Worm (Caenorhabditis elegans) whole organism, late embryonic: Measurements from ENCODE around the gene ncr-1.
A peak's percentile ranks its signal among the peaks of the same experiment; 100 is the strongest.

Source experiments
- C08G9.2 ChIP-seq: sonication (generic microtip); optimal IDR thresholded peaks from 2 replicates; lab custom pipeline; 2016; ENCODE audit warnings: mild to moderate bottlenecking, missing genetic modification characterization, moderate library complexity, missing compliant biosample characterization
- C38D4.7 ChIP-seq: fragments of 200-800 bp; sonication (Bioruptor generic); optimal IDR thresholded peaks from 2 replicates; lab custom pipeline; 2018; ENCODE audit warnings: mild to moderate bottlenecking, missing genetic modification characterization, moderate library complexity, missing compliant biosample characterization
- F13H6.1 ChIP-seq: sonication (generic microtip); optimal IDR thresholded peaks from 2 replicates; lab custom pipeline; 2016; ENCODE audit warnings: missing genetic modification characterization, missing compliant biosample characterization
- K09A11.1 ChIP-seq: sonication (generic microtip); optimal IDR thresholded peaks from 2 replicates; lab custom pipeline; 2017; ENCODE audit warnings: antibody characterized with exemption, mild to moderate bottlenecking, missing genetic modification characterization, missing compliant biosample characterization; ENCODE audit not compliant: insufficient read depth
- T23F11.4 ChIP-seq: fragments of 200-800 bp; sonication (Bioruptor generic); optimal IDR thresholded peaks from 2 replicates; lab custom pipeline; 2018; ENCODE audit warnings: mild to moderate bottlenecking, missing genetic modification characterization, missing compliant biosample characterization
- Y22D7AL.16 ChIP-seq: sonication (generic microtip); optimal IDR thresholded peaks from 2 replicates; lab custom pipeline; 2016; ENCODE audit warnings: missing genetic modification characterization, missing compliant biosample characterization
- ahr-1 ChIP-seq: sonication (generic microtip); optimal IDR thresholded peaks from 2 replicates; lab custom pipeline; 2016; ENCODE audit warnings: missing genetic modification characterization, missing compliant biosample characterization
- ceh-14 ChIP-seq: sonication (generic microtip); optimal IDR thresholded peaks from 2 replicates; lab custom pipeline; 2016; ENCODE audit warnings: missing genotype, missing genetic modification characterization, missing compliant biosample characterization
- ceh-19 ChIP-seq: fragments of 200-800 bp; sonication (Bioruptor generic); optimal IDR thresholded peaks from 2 replicates; lab custom pipeline; 2018; ENCODE audit warnings: mild to moderate bottlenecking, missing genetic modification characterization, missing compliant biosample characterization
- ceh-24 ChIP-seq: sonication (generic microtip); optimal IDR thresholded peaks from 2 replicates; lab custom pipeline; 2016; ENCODE audit warnings: mild to moderate bottlenecking, missing genetic modification characterization, missing compliant biosample characterization
- ceh-45 ChIP-seq: fragments of 200-800 bp; sonication (Bioruptor generic); IDR thresholded peaks from 2 replicates; pipeline ENCODE4 v1.3.6; 2022; ENCODE audit warnings: missing genetic modification reagents, missing genetic modification characterization, missing compliant biosample characterization
- ceh-48 ChIP-seq: sonication (generic microtip); optimal IDR thresholded peaks from 2 replicates; lab custom pipeline; 2016; ENCODE audit warnings: missing genetic modification characterization, inconsistent platforms, missing compliant biosample characterization
- ceh-6 ChIP-seq: fragments of 200-800 bp; sonication (Bioruptor generic); optimal IDR thresholded peaks from 2 replicates; lab custom pipeline; 2018; ENCODE audit warnings: mild to moderate bottlenecking, missing genetic modification characterization, missing compliant biosample characterization
- ceh-9 ChIP-seq: sonication (generic microtip); optimal IDR thresholded peaks from 2 replicates; lab custom pipeline; 2016; ENCODE audit warnings: mild to moderate bottlenecking, missing genetic modification characterization, inconsistent platforms, missing compliant biosample characterization
- che-1 ChIP-seq: sonication (generic microtip); optimal IDR thresholded peaks from 2 replicates; lab custom pipeline; 2016; ENCODE audit warnings: mild to moderate bottlenecking, missing genetic modification characterization, missing compliant biosample characterization
- dmd-4 ChIP-seq: sonication (generic microtip); optimal IDR thresholded peaks from 2 replicates; lab custom pipeline; 2016; ENCODE audit warnings: borderline replicate concordance, missing genetic modification characterization, missing compliant biosample characterization
- elt-2 ChIP-seq: sonication (generic microtip); optimal IDR thresholded peaks from 2 replicates; lab custom pipeline; 2016; ENCODE audit warnings: missing genetic modification reagents, missing genetic modification characterization, missing compliant biosample characterization
- elt-4 ChIP-seq: sonication (generic microtip); optimal IDR thresholded peaks from 2 replicates; lab custom pipeline; 2016; ENCODE audit warnings: missing genetic modification characterization, missing compliant biosample characterization
- ets-4 ChIP-seq: sonication (generic microtip); optimal IDR thresholded peaks from 2 replicates; lab custom pipeline; 2016; ENCODE audit warnings: missing genetic modification characterization, missing compliant biosample characterization
- eyg-1 ChIP-seq: sonication (generic microtip); optimal IDR thresholded peaks from 2 replicates; lab custom pipeline; 2016; ENCODE audit warnings: missing genotype, missing genetic modification characterization, missing compliant biosample characterization
- fax-1 ChIP-seq: sonication (generic microtip); optimal IDR thresholded peaks from 2 replicates; lab custom pipeline; 2016; ENCODE audit warnings: missing genotype, missing genetic modification characterization, missing compliant biosample characterization
- fkh-10 ChIP-seq: fragments of 150-350 bp; optimal IDR thresholded peaks from 2 replicates; lab custom pipeline; 2014; ENCODE audit warnings: missing biosample characterization, missing genetic modification reagents, missing genetic modification characterization
- fkh-6 ChIP-seq: sonication (generic microtip); optimal IDR thresholded peaks from 2 replicates; lab custom pipeline; 2016; ENCODE audit warnings: missing genetic modification characterization, missing compliant biosample characterization
- hlh-13 ChIP-seq: fragments of 200-800 bp; sonication (Bioruptor generic); optimal IDR thresholded peaks from 2 replicates; lab custom pipeline; 2018; ENCODE audit warnings: mild to moderate bottlenecking, missing genetic modification characterization, missing compliant biosample characterization
- hlh-8 ChIP-seq: sonication (generic microtip); optimal IDR thresholded peaks from 2 replicates; lab custom pipeline; 2016; ENCODE audit warnings: missing genotype, missing genetic modification characterization, missing compliant biosample characterization
- lin-11 ChIP-seq: fragments of 200-800 bp; sonication (Bioruptor generic); optimal IDR thresholded peaks from 2 replicates; lab custom pipeline; 2018; ENCODE audit warnings: mild to moderate bottlenecking, missing genetic modification characterization, missing compliant biosample characterization
- madf-2 ChIP-seq: sonication (generic microtip); optimal IDR thresholded peaks from 2 replicates; lab custom pipeline; 2017; ENCODE audit warnings: missing genetic modification characterization, missing compliant biosample characterization
- mec-3 ChIP-seq: sonication (generic microtip); optimal IDR thresholded peaks from 2 replicates; lab custom pipeline; 2016; ENCODE audit warnings: borderline replicate concordance, missing genetic modification characterization, missing compliant biosample characterization
- nfya-1 ChIP-seq: sonication (generic microtip); optimal IDR thresholded peaks from 2 replicates; lab custom pipeline; 2017; ENCODE audit warnings: missing genetic modification characterization, mild to moderate bottlenecking, missing compliant biosample characterization, antibody characterized with exemption, moderate library complexity
- nhr-11 ChIP-seq: fragments of 150-350 bp; optimal IDR thresholded peaks from 2 replicates; lab custom pipeline; 2014; ENCODE audit warnings: missing biosample characterization, missing genetic modification characterization
- nhr-232 ChIP-seq: sonication (generic microtip); optimal IDR thresholded peaks from 2 replicates; lab custom pipeline; 2016; ENCODE audit warnings: missing genetic modification characterization, missing compliant biosample characterization
- odd-2 ChIP-seq: sonication (generic microtip); optimal IDR thresholded peaks from 2 replicates; lab custom pipeline; 2017; ENCODE audit warnings: antibody characterized with exemption, mild to moderate bottlenecking, missing genetic modification characterization, missing compliant biosample characterization
- pat-9 ChIP-seq: fragments of 200-800 bp; sonication (Bioruptor generic); optimal IDR thresholded peaks from 2 replicates; lab custom pipeline; 2018; ENCODE audit warnings: mild to moderate bottlenecking, missing genetic modification characterization, moderate library complexity, missing compliant biosample characterization
- pax-1 ChIP-seq: fragments of 150-350 bp; optimal IDR thresholded peaks from 2 replicates; lab custom pipeline; 2014; ENCODE audit warnings: missing biosample characterization, missing genetic modification characterization
- pqm-1 ChIP-seq: sonication (generic microtip); optimal IDR thresholded peaks from 2 replicates; lab custom pipeline; 2016; ENCODE audit warnings: missing genetic modification characterization, missing compliant biosample characterization
- pros-1 ChIP-seq: fragments of 150-350 bp; optimal IDR thresholded peaks from 2 replicates; lab custom pipeline; 2014; ENCODE audit warnings: missing biosample characterization, missing genetic modification reagents, missing genetic modification characterization
- ref-2 ChIP-seq: sonication (generic microtip); optimal IDR thresholded peaks from 2 replicates; lab custom pipeline; 2016; ENCODE audit warnings: missing genetic modification characterization, missing compliant biosample characterization
- rnt-1 ChIP-seq: sonication (generic microtip); optimal IDR thresholded peaks from 2 replicates; lab custom pipeline; 2016; ENCODE audit warnings: missing genetic modification characterization, missing compliant biosample characterization
- sdc-2 ChIP-seq: sonication (generic microtip); optimal IDR thresholded peaks from 2 replicates; lab custom pipeline; 2016; ENCODE audit warnings: missing genotype, missing genetic modification characterization, missing compliant biosample characterization
- sox-4 ChIP-seq: sonication (generic microtip); optimal IDR thresholded peaks from 2 replicates; lab custom pipeline; 2017; ENCODE audit warnings: mild to moderate bottlenecking, missing genetic modification characterization, inconsistent platforms, missing compliant biosample characterization
- syd-9 ChIP-seq: sonication (generic microtip); optimal IDR thresholded peaks from 2 replicates; lab custom pipeline; 2016; ENCODE audit warnings: mild to moderate bottlenecking, missing genetic modification characterization, moderate library complexity, missing compliant biosample characterization
- tbx-2 ChIP-seq: sonication (generic microtip); optimal IDR thresholded peaks from 2 replicates; lab custom pipeline; 2016; ENCODE audit warnings: missing genetic modification characterization, missing compliant biosample characterization
- unc-3 ChIP-seq, 2 experiments: fragments of 200-800 bp in 1 of 2; sonication (Bioruptor generic) in 1 of 2; sonication (generic microtip) in 1 of 2; conservative IDR thresholded peaks in 1 of 2; optimal IDR thresholded peaks in 1 of 2; 2 replicates each; pipeline versions ENCODE4 v1.3.6 to Lab custom; 2016 to 2022; ENCODE audit warnings: missing compliant biosample characterization in 2 of 2, missing genetic modification characterization in 2 of 2, missing genetic modification reagents in 1 of 2
- unc-42 ChIP-seq: sonication (generic microtip); optimal IDR thresholded peaks from 2 replicates; lab custom pipeline; 2016; ENCODE audit warnings: missing genotype, missing genetic modification characterization, missing compliant biosample characterization
- unc-55 ChIP-seq: sonication (generic microtip); optimal IDR thresholded peaks from 2 replicates; lab custom pipeline; 2017; ENCODE audit warnings: missing biosample characterization, missing genetic modification reagents, missing genetic modification characterization
- unc-86 ChIP-seq: sonication (generic microtip); optimal IDR thresholded peaks from 2 replicates; lab custom pipeline; 2016; ENCODE audit warnings: missing genetic modification characterization, missing compliant biosample characterization
- zip-5 ChIP-seq: sonication (generic microtip); optimal IDR thresholded peaks from 2 replicates; lab custom pipeline; 2016; ENCODE audit warnings: missing genetic modification characterization, missing compliant biosample characterization

The ncr-1 gene

DNA sequence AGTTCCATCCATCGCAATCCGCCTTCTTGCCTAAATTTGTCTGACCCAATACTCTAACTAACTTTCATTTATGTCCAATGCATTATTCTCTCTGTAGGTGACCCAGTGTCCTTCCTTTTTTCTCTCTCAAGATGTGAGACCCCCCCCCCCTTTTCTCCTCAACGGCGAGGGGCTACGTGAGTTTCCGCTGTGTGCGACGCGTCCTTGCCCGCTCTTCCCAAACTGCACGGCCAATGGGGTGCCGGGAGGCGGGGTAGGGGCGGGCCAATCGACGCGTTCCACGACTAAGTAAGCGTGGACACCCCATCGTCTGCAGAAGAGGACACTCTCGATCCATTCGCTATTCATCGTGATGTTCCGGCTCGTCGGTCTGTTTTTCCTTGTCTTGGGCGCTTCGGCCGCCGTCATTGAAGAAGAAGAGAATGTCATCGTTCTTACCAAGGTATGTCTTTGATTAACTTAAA lies 35.3 kb upstream of the ncr-1 start, which contains the start of gene pdi-2 (continued):
- peak; percentile 1 for TF ChIP-seq ahr-1 (tag; lab: Kevin White, UChicago)
- peak; percentile 61 for TF ChIP-seq ceh-6 (GFP tag; lab: Kevin White, UChicago)
- TF ChIP-seq C08G9.2 = no peak
- TF ChIP-seq pros-1 (tag; lab: Kevin White, UChicago) = peak; percentile 56
- TF ChIP-seq nhr-11 (tag; lab: Kevin White, UChicago) = no peak
- TF ChIP-seq tbx-2 (tag; lab: Kevin White, UChicago) = peak; percentile 84
- TF ChIP-seq che-1 (tag; lab: Kevin White, UChicago) = peak; percentile 37
- TF ChIP-seq pqm-1 = no peak
- no peak for TF ChIP-seq unc-86 (tag; lab: Kevin White, UChicago)
- no peak for TF ChIP-seq C38D4.7 (GFP tag; lab: Kevin White, UChicago)
- TF ChIP-seq lin-11 (tag; lab: Kevin White, UChicago) = peak; percentile 24
- TF ChIP-seq odd-2 (tag; lab: Kevin White, UChicago) = no peak
- no peak for TF ChIP-seq rnt-1 (tag; lab: Kevin White, UChicago)
- no peak for TF ChIP-seq hlh-13 (GFP tag; lab: Kevin White, UChicago)
- TF ChIP-seq eyg-1 (tag; lab: Kevin White, UChicago) = peak; percentile 47
- TF ChIP-seq dmd-4 (tag; lab: Kevin White, UChicago) = peak; percentile 14
- no peak for TF ChIP-seq zip-5 (tag; lab: Kevin White, UChicago)
- TF ChIP-seq ref-2 = peak; percentile 85
- TF ChIP-seq fkh-6 (tag; lab: Kevin White, UChicago) = no peak
- TF ChIP-seq nfya-1 (tag; lab: Kevin White, UChicago) = peak; percentile 100
- no peak for TF ChIP-seq K09A11.1 (tag; lab: Kevin White, UChicago)
- no peak for TF ChIP-seq ceh-24 (tag; lab: Kevin White, UChicago)
- TF ChIP-seq F13H6.1 (tag; lab: Kevin White, UChicago) = peak; percentile 14
- TF ChIP-seq mec-3 (tag; lab: Kevin White, UChicago) = no peak
- TF ChIP-seq ceh-9 (tag; lab: Kevin White, UChicago) = no peak
- TF ChIP-seq elt-2 (tag; lab: Kevin White, UChicago) = peak; percentile 34
- TF ChIP-seq fkh-10 (GFP tag; lab: Kevin White, UChicago) = no peak
- no peak for TF ChIP-seq pax-1 (tag; lab: Kevin White, UChicago)
- no peak for TF ChIP-seq elt-4
- peak; percentile 20 for TF ChIP-seq sdc-2 (tag; lab: Kevin White, UChicago)
- peak; percentile 22 for TF ChIP-seq Y22D7AL.16
- no peak for TF ChIP-seq syd-9
- TF ChIP-seq ceh-19 (GFP tag; lab: Kevin White, UChicago) = peak; percentile 69
- TF ChIP-seq unc-42 (tag; lab: Kevin White, UChicago) = peak; percentile 74
- TF ChIP-seq T23F11.4 = no peak
- no peak for TF ChIP-seq ceh-48 (tag; lab: Kevin White, UChicago)
- TF ChIP-seq nhr-232 = no peak
- no peak for TF ChIP-seq fax-1 (tag; lab: Kevin White, UChicago)
- TF ChIP-seq unc-55 = peak; percentile 5
- TF ChIP-seq unc-3 (GFP tag; conservative IDR thresholded peaks at IDR 0.05; lab: Robert Waterston, UW) = no peak
- TF ChIP-seq unc-3 (tag; optimal IDR thresholded peaks at IDR 0.05; lab: Kevin White, UChicago) = no peak
- peak; percentile 49 for TF ChIP-seq sox-4 (tag; lab: Kevin White, UChicago)
- no peak for TF ChIP-seq ceh-45 (GFP tag; lab: Robert Waterston, UW)
- peak; percentile 18 for TF ChIP-seq pat-9
- peak; percentile 8 for TF ChIP-seq madf-2 (tag; lab: Kevin White, UChicago)
- TF ChIP-seq ceh-14 (tag; lab: Kevin White, UChicago) = peak; percentile 48
- no peak for TF ChIP-seq hlh-8 (tag; lab: Kevin White, UChicago)
- TF ChIP-seq ets-4 (tag; lab: Kevin White, UChicago) = no peak
